Worm (Caenorhabditis elegans): ENCODE results near the gene T16G12.6.

DNA sequence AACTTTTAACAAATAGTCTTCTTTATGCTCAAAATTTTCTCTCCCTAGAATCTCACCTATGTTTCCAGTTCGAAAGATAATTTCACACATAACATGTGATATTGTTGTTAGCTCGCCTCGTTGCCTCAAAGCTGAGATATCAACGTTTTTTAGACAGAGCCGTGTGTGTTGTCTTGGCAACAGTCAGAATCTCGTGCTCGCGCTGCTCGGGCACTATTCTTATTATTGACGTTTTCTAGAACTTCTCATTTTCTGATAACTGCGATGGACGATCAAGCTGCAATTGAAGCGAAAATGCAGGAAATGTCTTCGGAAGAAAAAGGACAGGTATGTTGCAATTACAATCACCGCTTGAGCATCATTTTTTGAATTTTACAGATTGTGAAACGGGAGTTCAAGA, 33.6 kb upstream of the T16G12.6 start, which contains the start of gene xbx-3:
- TF ChIP-seq med-1 (GFP tag; optimal IDR thresholded peaks at IDR 0.05; ENCODE audit: insufficient read depth) (no peak), cog-1 (tag; optimal IDR thresholded peaks at IDR 0.05) (no peak), ztf-29 (GFP tag; IDR thresholded peaks at IDR 0.05) (no peak), tab-1 (GFP tag; IDR thresholded peaks at IDR 0.05) (no peak), ztf-23 (GFP tag; IDR thresholded peaks at IDR 0.05) (no peak), T22C8.4 (GFP tag; IDR thresholded peaks at IDR 0.05) (no peak)

All from whole organism, midembryonic.